Worm (Caenorhabditis elegans): ENCODE results near the gene C05D2.8.

DNA sequence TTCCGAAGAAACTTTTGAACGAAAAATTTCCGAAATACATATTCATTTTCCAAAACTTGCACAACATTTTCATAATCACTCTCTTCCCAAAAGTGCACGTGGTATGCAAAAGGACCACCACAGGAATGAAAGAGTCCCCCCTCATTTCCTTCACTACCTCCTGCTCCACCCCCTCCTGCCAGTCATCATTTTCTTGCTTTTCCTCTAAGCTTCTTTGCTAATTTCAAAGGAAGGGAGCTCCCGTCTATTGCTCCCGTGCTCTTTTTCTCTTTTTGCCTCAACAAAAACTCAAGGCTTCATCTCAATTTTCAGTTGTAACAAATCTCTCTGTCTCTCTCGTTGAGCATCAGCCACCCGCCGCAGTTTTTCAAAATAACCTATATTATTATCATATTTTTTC is 37.3 kb downstream of the C05D2.8 start:
- no peak for TF ChIP-seq ztf-11 (tag; optimal IDR thresholded peaks at IDR 0.05)
- TF ChIP-seq nhr-76 (tag; optimal IDR thresholded peaks at IDR 0.05), result no peak
- TF ChIP-seq pha-4 (tag; optimal IDR thresholded peaks at IDR 0.05), result no peak
- TF ChIP-seq lin-39 (tag; optimal IDR thresholded peaks at IDR 0.05), result no peak
- no peak for TF ChIP-seq nhr-11 (tag; optimal IDR thresholded peaks at IDR 0.05)
- no peak for TF ChIP-seq elt-3 (tag; optimal IDR thresholded peaks at IDR 0.05)
- no peak for TF ChIP-seq mdl-1 (tag; optimal IDR thresholded peaks at IDR 0.05)
- TF ChIP-seq nhr-237 (tag; optimal IDR thresholded peaks at IDR 0.05), result no peak
